Fruit fly (Drosophila melanogaster) whole organism, embryonic: ENCODE measurements around the gene CG7519.

Source experiments
- Abd-B ChIP-seq: fragments of 200-800 bp; sonication (Bioruptor generic); optimal IDR thresholded peaks from 2 replicates; lab custom pipeline; 2018; ENCODE audit warnings: missing biosample characterization, mild to moderate bottlenecking, missing genetic modification characterization, moderate library complexity
- Aef1 ChIP-seq: fragments of 200-800 bp; sonication (Bioruptor generic); IDR thresholded peaks from 3 replicates; pipeline ENCODE4 v1.3.6; 2022; ENCODE audit warnings: missing biosample characterization, missing genetic modification characterization
- CG10979 ChIP-seq: fragments of 200-800 bp; sonication (Bioruptor generic); optimal IDR thresholded peaks from 2 replicates; lab custom pipeline; 2018; ENCODE audit warnings: missing biosample characterization, mild to moderate bottlenecking, missing genetic modification characterization, moderate library complexity
- CG11398 ChIP-seq: fragments of 200-800 bp; sonication (Bioruptor generic); optimal IDR thresholded peaks from 2 replicates; lab custom pipeline; 2016; ENCODE audit warnings: missing biosample characterization, missing genetic modification characterization
- CG12071 ChIP-seq: fragments of 200-800 bp; sonication (Bioruptor generic); optimal IDR thresholded peaks from 3 replicates; lab custom pipeline; 2018; ENCODE audit warnings: missing biosample characterization, mild to moderate bottlenecking, missing genetic modification characterization
- CG13424 ChIP-seq: fragments of 200-800 bp; sonication (Bioruptor generic); optimal IDR thresholded peaks from 2 replicates; lab custom pipeline; 2019; ENCODE audit warnings: missing biosample characterization, mild to moderate bottlenecking, missing genetic modification characterization, moderate library complexity
- CG1529 ChIP-seq: fragments of 200-800 bp; sonication (Bioruptor generic); optimal IDR thresholded peaks from 3 replicates; lab custom pipeline; 2018; ENCODE audit warnings: missing biosample characterization, missing genetic modification characterization
- CG16779 ChIP-seq: fragments of 200-800 bp; sonication (Bioruptor generic); IDR thresholded peaks from 2 replicates; pipeline ENCODE4 v1.3.6; 2022; ENCODE audit warnings: missing biosample characterization, missing genetic modification characterization
- CG1792 ChIP-seq: fragments of 200-800 bp; sonication (Bioruptor generic); optimal IDR thresholded peaks from 2 replicates; lab custom pipeline; 2016; ENCODE audit warnings: missing biosample characterization, missing genetic modification characterization
- CG18011 ChIP-seq: fragments of 200-800 bp; sonication (Bioruptor generic); optimal IDR thresholded peaks from 2 replicates; lab custom pipeline; 2017; ENCODE audit warnings: missing biosample characterization, missing genetic modification characterization, mild to moderate bottlenecking, moderate library complexity, missing genotype
- CG18764 ChIP-seq: fragments of 200-800 bp; sonication (Bioruptor generic); optimal IDR thresholded peaks from 3 replicates; lab custom pipeline; 2016; ENCODE audit warnings: missing biosample characterization, missing genetic modification characterization
- CG2875 ChIP-seq: fragments of 200-800 bp; sonication (Bioruptor generic); optimal IDR thresholded peaks from 2 replicates; lab custom pipeline; 2017; ENCODE audit warnings: missing biosample characterization, mild to moderate bottlenecking, missing genetic modification characterization, missing genetic modification reagents
- CG32532 ChIP-seq: fragments of 200-800 bp; sonication (Bioruptor generic); IDR thresholded peaks from 2 replicates; pipeline ENCODE4 v1.3.6; 2022; ENCODE audit warnings: missing biosample characterization, missing genetic modification characterization
- CG33557 ChIP-seq: fragments of 200-800 bp; sonication (Bioruptor generic); optimal IDR thresholded peaks from 2 replicates; lab custom pipeline; 2019; ENCODE audit warnings: missing biosample characterization, mild to moderate bottlenecking, missing genetic modification characterization, moderate library complexity
- CG3838 ChIP-seq: fragments of 200-800 bp; sonication (Bioruptor generic); optimal IDR thresholded peaks from 3 replicates; lab custom pipeline; 2016; ENCODE audit warnings: missing biosample characterization, missing genetic modification characterization
- CG3847 ChIP-seq: fragments of 200-800 bp; sonication (Bioruptor generic); IDR thresholded peaks from 2 replicates; pipeline ENCODE4 v1.3.6; 2022; ENCODE audit warnings: missing biosample characterization, missing genetic modification characterization
- CG4282 ChIP-seq: fragments of 200-800 bp; sonication (Bioruptor generic); optimal IDR thresholded peaks from 2 replicates; lab custom pipeline; 2016; ENCODE audit warnings: missing biosample characterization, missing genetic modification characterization
- CG4617 ChIP-seq: fragments of 200-800 bp; sonication (Bioruptor generic); optimal IDR thresholded peaks from 3 replicates; lab custom pipeline; 2016; ENCODE audit warnings: missing biosample characterization, missing genetic modification characterization, borderline replicate concordance
- CG4730 ChIP-seq: fragments of 200-800 bp; sonication (Bioruptor generic); IDR thresholded peaks from 2 replicates; pipeline ENCODE4 v1.3.6; 2022; ENCODE audit warnings: missing biosample characterization, missing genetic modification characterization
- CG5180 ChIP-seq: fragments of 200-800 bp; sonication (Bioruptor generic); optimal IDR thresholded peaks from 3 replicates; lab custom pipeline; 2017; ENCODE audit warnings: missing biosample characterization, missing genetic modification characterization, mild to moderate bottlenecking, moderate library complexity, missing genetic modification reagents
- CG6272 ChIP-seq: fragments of 200-800 bp; sonication (Bioruptor generic); IDR thresholded peaks from 2 replicates; pipeline ENCODE4 v1.3.6; 2022; ENCODE audit warnings: missing biosample characterization, missing genetic modification characterization
- CG7357 ChIP-seq: fragments of 200-800 bp; sonication (Bioruptor generic); IDR thresholded peaks from 3 replicates; pipeline ENCODE4 v1.3.6; 2022; ENCODE audit warnings: missing biosample characterization, missing genetic modification characterization
- CG8388 ChIP-seq: fragments of 200-800 bp; sonication (Bioruptor generic); optimal IDR thresholded peaks from 2 replicates; lab custom pipeline; 2019; ENCODE audit warnings: missing biosample characterization, mild to moderate bottlenecking, missing genetic modification characterization, moderate library complexity
- Dek ChIP-seq: fragments of 200-800 bp; sonication (Bioruptor generic); optimal IDR thresholded peaks from 3 replicates; lab custom pipeline; 2019; ENCODE audit warnings: missing biosample characterization, mild to moderate bottlenecking, missing genetic modification characterization, moderate library complexity
- HLH54F ChIP-seq: fragments of 200-800 bp; sonication (Bioruptor generic); optimal IDR thresholded peaks from 3 replicates; lab custom pipeline; 2016; ENCODE audit warnings: missing biosample characterization, missing genetic modification characterization
- HmgZ ChIP-seq: fragments of 200-800 bp; sonication (Bioruptor generic); optimal IDR thresholded peaks from 2 replicates; lab custom pipeline; 2018; ENCODE audit warnings: missing biosample characterization, mild to moderate bottlenecking, missing genetic modification characterization
- Lhr ChIP-seq: fragments of 200-800 bp; sonication (Bioruptor generic); optimal IDR thresholded peaks from 3 replicates; lab custom pipeline; 2017; ENCODE audit warnings: mild to moderate bottlenecking, missing biosample characterization, missing genetic modification reagents, missing genetic modification characterization
- NfI ChIP-seq: fragments of 200-800 bp; sonication (Bioruptor generic); optimal IDR thresholded peaks from 3 replicates; lab custom pipeline; 2018; ENCODE audit warnings: missing biosample characterization, mild to moderate bottlenecking, missing genetic modification characterization, moderate library complexity
- Side ChIP-seq: fragments of 200-800 bp; sonication (Bioruptor generic); optimal IDR thresholded peaks from 2 replicates; lab custom pipeline; 2016; ENCODE audit warnings: missing biosample characterization, missing genetic modification characterization
- Tbp ChIP-seq: fragments of >200 bp; optimal IDR thresholded peaks from 2 replicates; lab custom pipeline; 2018; ENCODE audit warnings: missing biosample characterization, missing genetic modification characterization
- Xbp1 ChIP-seq: fragments of 200-800 bp; sonication (Bioruptor generic); optimal IDR thresholded peaks from 3 replicates; lab custom pipeline; 2016; ENCODE audit warnings: missing biosample characterization, mild to moderate bottlenecking, missing genetic modification characterization
- ato ChIP-seq: fragments of 200-800 bp; sonication (Bioruptor generic); IDR thresholded peaks from 2 replicates; pipeline ENCODE4 v1.3.6; 2022; ENCODE audit warnings: missing biosample characterization, missing genetic modification characterization; ENCODE audit not compliant: partially characterized antibody
- az2 ChIP-seq: fragments of 200-800 bp; sonication (Bioruptor generic); optimal IDR thresholded peaks from 3 replicates; lab custom pipeline; 2016; ENCODE audit warnings: missing biosample characterization, missing genetic modification characterization
- bbx ChIP-seq: fragments of 200-800 bp; sonication (Bioruptor generic); IDR thresholded peaks from 2 replicates; pipeline ENCODE4 v1.3.6; 2022; ENCODE audit warnings: missing biosample characterization, missing genetic modification characterization; ENCODE audit not compliant: partially characterized antibody
- chm ChIP-seq: fragments of 200-800 bp; sonication (Bioruptor generic); IDR thresholded peaks from 2 replicates; pipeline ENCODE4 v1.3.6; 2022; ENCODE audit warnings: missing biosample characterization, missing genetic modification characterization
- chn ChIP-seq: fragments of 200-800 bp; sonication (Bioruptor generic); optimal IDR thresholded peaks from 2 replicates; lab custom pipeline; 2016; ENCODE audit warnings: missing biosample characterization, missing genetic modification characterization
- dm ChIP-seq: fragments of 200-800 bp; sonication (Bioruptor generic); optimal IDR thresholded peaks from 3 replicates; lab custom pipeline; 2016; ENCODE audit warnings: missing biosample characterization, missing genetic modification characterization
- dpn ChIP-seq, 2 experiments: fragments of 200-800 bp; sonication (Bioruptor generic); optimal IDR thresholded peaks; 3 replicates each; lab custom pipeline; 2016; ENCODE audit warnings: missing biosample characterization in 2 of 2, missing genetic modification characterization in 2 of 2
- ems ChIP-seq: fragments of 200-800 bp; sonication (Bioruptor generic); optimal IDR thresholded peaks from 3 replicates; lab custom pipeline; 2016; ENCODE audit warnings: missing biosample characterization, missing genetic modification characterization
- fru ChIP-seq: fragments of >200 bp; optimal IDR thresholded peaks from 2 replicates; lab custom pipeline; 2017
- grau ChIP-seq: fragments of 200-800 bp; optimal IDR thresholded peaks from 3 replicates; lab custom pipeline; 2019; ENCODE audit warnings: missing biosample characterization, mild to moderate bottlenecking, missing genetic modification characterization, moderate library complexity
- jigr1 ChIP-seq: fragments of 200-800 bp; sonication (Bioruptor generic); IDR thresholded peaks from 3 replicates; pipeline ENCODE4 v1.3.6; 2022; ENCODE audit warnings: missing biosample characterization, missing genetic modification characterization
- peb ChIP-seq: fragments of 200-800 bp; sonication (Bioruptor generic); IDR thresholded peaks from 2 replicates; pipeline ENCODE4 v1.3.6; 2022; ENCODE audit warnings: missing biosample characterization, missing genetic modification characterization
- pho ChIP-seq: fragments of 200-800 bp; sonication (Bioruptor generic); optimal IDR thresholded peaks from 2 replicates; lab custom pipeline; 2016; ENCODE audit warnings: missing biosample characterization, missing genetic modification characterization
- prd ChIP-seq, 3 experiments: fragments of >200 bp in 2 of 3; fragments of 200-800 bp in 1 of 3; sonication (Bioruptor generic) in 1 of 3; optimal IDR thresholded peaks in 2 of 3; IDR thresholded peaks in 1 of 3; 2 replicates in 2 of 3; 3 replicates in 1 of 3; pipeline versions ENCODE4 v1.3.6 to Lab custom; 2017 to 2022; ENCODE audit warnings: missing biosample characterization in 1 of 3, missing genetic modification characterization in 1 of 3
- shn ChIP-seq: fragments of 200-800 bp; sonication (Bioruptor generic); optimal IDR thresholded peaks from 3 replicates; lab custom pipeline; 2016; ENCODE audit warnings: missing biosample characterization, missing genetic modification characterization
- slou ChIP-seq: fragments of 200-800 bp; sonication (Bioruptor generic); optimal IDR thresholded peaks from 3 replicates; lab custom pipeline; 2016; ENCODE audit warnings: missing biosample characterization, missing genetic modification characterization
- slp2 ChIP-seq: fragments of 200-800 bp; sonication (Bioruptor generic); optimal IDR thresholded peaks from 2 replicates; lab custom pipeline; 2016; ENCODE audit warnings: missing biosample characterization, missing genetic modification characterization
- ssp ChIP-seq: fragments of 200-800 bp; sonication (Bioruptor generic); IDR thresholded peaks from 2 replicates; pipeline ENCODE4 v1.3.6; 2022; ENCODE audit warnings: missing biosample characterization, missing genetic modification characterization
- tup ChIP-seq: fragments of 200-800 bp; sonication (Bioruptor generic); optimal IDR thresholded peaks from 2 replicates; lab custom pipeline; 2016; ENCODE audit warnings: missing biosample characterization, mild to moderate bottlenecking, missing genetic modification characterization, moderate library complexity
- zfh2 ChIP-seq: fragments of 200-800 bp; sonication (Bioruptor generic); optimal IDR thresholded peaks from 2 replicates; lab custom pipeline; 2016; ENCODE audit warnings: missing biosample characterization, missing genetic modification characterization

CG7519 gene

DNA sequence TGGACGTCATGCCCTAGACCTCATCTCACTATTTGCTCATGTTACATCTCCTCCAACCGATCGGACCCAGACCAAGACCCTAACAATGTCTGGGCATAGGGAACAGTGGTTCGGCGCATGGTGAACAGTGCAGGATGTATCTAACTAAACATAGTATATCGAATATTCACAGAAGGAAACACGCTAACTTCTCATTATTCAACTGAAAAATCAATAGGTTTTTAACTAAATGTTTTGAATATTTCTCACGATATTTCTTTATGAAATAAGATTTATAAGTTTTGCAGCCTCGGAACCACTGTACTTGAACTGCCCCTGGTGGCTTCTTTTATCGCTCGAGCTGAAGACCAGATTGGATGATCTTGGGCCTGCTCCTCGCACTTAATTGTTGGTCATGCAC, 39.3 kb upstream of the CG7519 start (continued):
- TF ChIP-seq jigr1 (GFP tag; lab: Robert Waterston, UW): no peak
- TF ChIP-seq CG5180: no peak
- no peak for TF ChIP-seq CG1792 (GFP tag; lab: Kevin White, UChicago)
- peak; percentile 44 for TF ChIP-seq Xbp1 (GFP tag; lab: Kevin White, UChicago)
- peak; percentile 44 for TF ChIP-seq slp2
- TF ChIP-seq CG16779 (GFP tag; lab: Robert Waterston, UW): no peak
- no peak for TF ChIP-seq pho (GFP tag; lab: Kevin White, UChicago)
- no peak for TF ChIP-seq CG12071 (GFP tag; lab: Kevin White, UChicago)
- TF ChIP-seq ato: no peak
- peak; percentile 80 for TF ChIP-seq CG4282 (GFP tag; lab: Kevin White, UChicago)
- TF ChIP-seq az2 (GFP tag; lab: Kevin White, UChicago): peak; percentile 61
- TF ChIP-seq bbx (GFP tag; lab: Robert Waterston, UW): no peak
- TF ChIP-seq CG33557 (GFP tag; lab: Kevin White, UChicago): peak; percentile 67
- peak; percentile 34; the same call in 1 of the 2 replicates for TF ChIP-seq peb (GFP tag; lab: Robert Waterston, UW)
- peak; percentile 29; the same call in 1 of the 2 replicates for TF ChIP-seq CG6272 (GFP tag; lab: Robert Waterston, UW)
- peak; percentile 41; the same call in 1 of the 2 replicates for TF ChIP-seq ssp (GFP tag; lab: Robert Waterston, UW)
- no peak for TF ChIP-seq CG32532 (GFP tag; lab: Robert Waterston, UW)
- no peak for TF ChIP-seq CG4617 (GFP tag; lab: Kevin White, UChicago)
- no peak for TF ChIP-seq zfh2
- peak; percentile 25 for TF ChIP-seq dm (GFP tag; lab: Kevin White, UChicago)
- no peak for TF ChIP-seq Dek (tag; lab: Kevin White, UChicago)
- no peak for TF ChIP-seq fru (lab: Kevin White, UChicago)
- TF ChIP-seq grau (tag; lab: Kevin White, UChicago): peak; percentile 60
- TF ChIP-seq slou (GFP tag; lab: Kevin White, UChicago): no peak
- TF ChIP-seq Tbp: no peak
- TF ChIP-seq CG11398: no peak
- peak; percentile 41 for TF ChIP-seq ems
- TF ChIP-seq CG7357 (GFP tag; lab: Robert Waterston, UW): 0 out of 3 replicates have a peak, but pooled peaks have one; percentile 44
- peak; percentile 52 for TF ChIP-seq CG2875 (GFP tag; lab: Kevin White, UChicago)
- TF ChIP-seq CG8388 (GFP tag; lab: Kevin White, UChicago): peak; percentile 71
- TF ChIP-seq Lhr (GFP tag; lab: Kevin White, UChicago): no peak
- no peak for TF ChIP-seq CG3838
- TF ChIP-seq HmgZ (tag; lab: Kevin White, UChicago): no peak
- TF ChIP-seq CG10979 (tag; lab: Kevin White, UChicago): peak; percentile 85
- TF ChIP-seq tup (GFP tag; lab: Kevin White, UChicago): no peak
- peak; percentile 34 for TF ChIP-seq CG13424 (tag; lab: Kevin White, UChicago)
- no peak for TF ChIP-seq CG18011
- peak; percentile 63 for TF ChIP-seq Side (GFP tag; lab: Kevin White, UChicago)
- TF ChIP-seq HLH54F (GFP tag; lab: Kevin White, UChicago): no peak
- TF ChIP-seq CG1529 (GFP tag; lab: Kevin White, UChicago): peak; percentile 28
- TF ChIP-seq Abd-B (GFP tag; lab: Kevin White, UChicago): peak; percentile 28
- TF ChIP-seq NfI (GFP tag; lab: Kevin White, UChicago): no peak
- no peak for TF ChIP-seq CG4730 (GFP tag; lab: Robert Waterston, UW)
- TF ChIP-seq prd (optimal IDR thresholded peaks at IDR 0.05; lab: Kevin White, UChicago): no peak
- TF ChIP-seq prd (GFP tag; IDR thresholded peaks at IDR 0.05; lab: Robert Waterston, UW): peak; percentile 80
- TF ChIP-seq Aef1 (GFP tag; lab: Robert Waterston, UW): peak; percentile 33; the same call in 1 of the 3 replicates
- peak; percentile 7 for TF ChIP-seq shn (GFP tag; lab: Kevin White, UChicago)
- peak; percentile 67 for TF ChIP-seq chn (GFP tag; lab: Kevin White, UChicago)
- TF ChIP-seq CG18764 (GFP tag; lab: Kevin White, UChicago): peak; percentile 22
- no peak for TF ChIP-seq CG3847 (GFP tag; lab: Robert Waterston, UW)
- TF ChIP-seq chm (GFP tag; lab: Robert Waterston, UW): peak; percentile 81; the same call in 1 of the 2 replicates
- TF ChIP-seq dpn (GFP tag; optimal IDR thresholded peaks at IDR 0.05; lab: Kevin White, UChicago): peak; percentile 15 to 45
